Fruit fly (Drosophila melanogaster) whole organism, pupa: ENCODE results near the gene sol.

ENCODE experiments used
- CG10348 ChIP-seq: fragments of 200-800 bp; sonication (Bioruptor generic); IDR thresholded peaks from 2 replicates; pipeline ENCODE4 v1.3.6; 2022; ENCODE audit warnings: missing biosample characterization, missing genetic modification characterization
- CG12605 ChIP-seq: fragments of 200-800 bp; sonication (Bioruptor generic); IDR thresholded peaks from 2 replicates; pipeline ENCODE4 v1.3.6; 2022; ENCODE audit warnings: missing biosample characterization, missing genetic modification characterization
- CG17806 ChIP-seq: fragments of 200-800 bp; sonication (Bioruptor generic); optimal IDR thresholded peaks from 2 replicates; lab custom pipeline; 2018; ENCODE audit warnings: missing biosample characterization, mild to moderate bottlenecking, missing genetic modification characterization, moderate library complexity
- CG34367 ChIP-seq: fragments of 200-800 bp; sonication (Bioruptor generic); optimal IDR thresholded peaks from 2 replicates; lab custom pipeline; 2018; ENCODE audit warnings: missing biosample characterization, mild to moderate bottlenecking, missing genetic modification characterization
- D1 ChIP-seq: fragments of 200-800 bp; sonication (Bioruptor generic); optimal IDR thresholded peaks from 2 replicates; lab custom pipeline; 2018; ENCODE audit warnings: missing biosample characterization, mild to moderate bottlenecking, missing genetic modification characterization, moderate library complexity
- Ets98B ChIP-seq: fragments of 200-800 bp; sonication (Bioruptor generic); IDR thresholded peaks from 2 replicates; pipeline ENCODE4 v1.3.6; 2022; ENCODE audit warnings: missing biosample characterization, missing genetic modification characterization
- Snoo ChIP-seq: fragments of 200-800 bp; sonication (Bioruptor generic); optimal IDR thresholded peaks from 3 replicates; lab custom pipeline; 2017; ENCODE audit warnings: missing biosample characterization, mild to moderate bottlenecking, missing genetic modification characterization, inconsistent platforms
- fd96Ca ChIP-seq: fragments of 200-800 bp; sonication (Bioruptor generic); IDR thresholded peaks from 3 replicates; pipeline ENCODE4 v1.3.6; 2022; ENCODE audit warnings: missing biosample characterization, missing genetic modification characterization
- gl ChIP-seq: fragments of 200-800 bp; sonication (Bioruptor generic); optimal IDR thresholded peaks from 2 replicates; lab custom pipeline; 2018; ENCODE audit warnings: missing biosample characterization, mild to moderate bottlenecking, missing genetic modification characterization

DNA sequence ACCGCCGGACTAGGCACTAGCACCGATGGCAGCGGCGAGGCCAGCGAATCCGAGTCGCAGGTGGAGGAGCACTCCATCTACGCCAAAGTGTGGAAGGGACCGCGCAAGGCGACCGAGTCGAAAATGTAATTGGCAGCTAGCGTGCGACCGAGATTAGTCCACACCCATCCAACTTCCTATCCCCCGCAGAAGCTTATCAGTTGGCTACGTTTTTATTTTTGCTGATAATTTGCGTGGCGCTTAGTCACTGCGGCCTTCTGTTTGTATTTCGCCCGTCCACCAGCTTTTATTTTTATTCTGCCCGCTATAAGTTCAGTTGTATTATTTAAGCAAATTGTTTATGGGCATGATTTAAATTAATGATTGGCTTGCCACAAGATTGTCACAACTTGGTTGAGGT lies 3.5 kb downstream of the sol start:
- TF ChIP-seq Snoo (tag; lab: Kevin White, UChicago) (no peak), Ets98B (GFP tag; lab: Robert Waterston, UW) (no peak), CG34367 (tag; lab: Kevin White, UChicago) (no peak), fd96Ca (GFP tag; lab: Robert Waterston, UW) (no peak), CG10348 (no peak), D1 (no peak), CG12605 (GFP tag; lab: Robert Waterston, UW) (no peak), gl (tag; lab: Kevin White, UChicago) (no peak), CG17806 (tag; lab: Kevin White, UChicago) (no peak)
